Worm (Caenorhabditis elegans) whole organism, young adult: ENCODE results near the gene T16G12.8.

Experiments used
- Y53G8AR.9 ChIP-seq: fragments of 200-800 bp; sonication (Bioruptor generic); conservative IDR thresholded peaks from 2 replicates; pipeline ENCODE4 v1.3.6; 2022; ENCODE audit warnings: missing genetic modification reagents, missing genetic modification characterization, missing compliant biosample characterization
- Y56A3A.18 ChIP-seq: fragments of 200-800 bp; sonication (Bioruptor generic); IDR thresholded peaks from 2 replicates; pipeline ENCODE4 v1.3.6; 2022; ENCODE audit warnings: missing genetic modification reagents, missing genetic modification characterization, missing compliant biosample characterization
- ceh-58 ChIP-seq: fragments of 200-800 bp; sonication (Bioruptor generic); IDR thresholded peaks from 2 replicates; pipeline ENCODE4 v1.3.6; 2022; ENCODE audit warnings: missing genetic modification characterization, missing compliant biosample characterization
- let-607 ChIP-seq, 2 experiments: fragments of 200-800 bp in 1 of 2; sonication (Bioruptor generic) in 1 of 2; sonication (generic microtip) in 1 of 2; optimal IDR thresholded peaks; 2 replicates each; lab custom pipeline; 2016 to 2018; ENCODE audit warnings: mild to moderate bottlenecking in 2 of 2, missing compliant biosample characterization in 2 of 2, missing genetic modification characterization in 2 of 2, moderate library complexity in 2 of 2, missing genotype in 1 of 2
- lin-26 ChIP-seq: fragments of 200-800 bp; sonication (Bioruptor generic); IDR thresholded peaks from 2 replicates; pipeline ENCODE4 v1.3.6; 2022; ENCODE audit warnings: missing genetic modification reagents, missing genetic modification characterization, missing compliant biosample characterization
- unc-130 ChIP-seq: sonication (generic microtip); optimal IDR thresholded peaks from 2 replicates; lab custom pipeline; 2016; ENCODE audit warnings: missing genetic modification reagents, missing genetic modification characterization, missing compliant biosample characterization
- unc-62 ChIP-seq: fragments of 150-350 bp; optimal IDR thresholded peaks from 2 replicates; lab custom pipeline; 2014; ENCODE audit warnings: missing biosample characterization, missing genetic modification reagents, missing genetic modification characterization

ce11 chrIII:10030549-10030948, 28.6 kb upstream of the T16G12.8 start, which contains the start of gene M04D8.4:
- TF ChIP-seq Y56A3A.18 (GFP tag; lab: Robert Waterston, UW) (no peak), ceh-58 (GFP tag; lab: Robert Waterston, UW) (no peak), unc-62 (no peak), lin-26 (GFP tag; lab: Robert Waterston, UW) (no peak), Y53G8AR.9 (GFP tag; lab: Robert Waterston, UW) (no peak), let-607 (tag; optimal IDR thresholded peaks at IDR 0.05; lab: Kevin White, UChicago) (no peak), unc-130 (GFP tag; lab: Kevin White, UChicago) (no peak)
